Worm (Caenorhabditis elegans): ENCODE results near the gene str-89.

str-89 gene

DNA sequence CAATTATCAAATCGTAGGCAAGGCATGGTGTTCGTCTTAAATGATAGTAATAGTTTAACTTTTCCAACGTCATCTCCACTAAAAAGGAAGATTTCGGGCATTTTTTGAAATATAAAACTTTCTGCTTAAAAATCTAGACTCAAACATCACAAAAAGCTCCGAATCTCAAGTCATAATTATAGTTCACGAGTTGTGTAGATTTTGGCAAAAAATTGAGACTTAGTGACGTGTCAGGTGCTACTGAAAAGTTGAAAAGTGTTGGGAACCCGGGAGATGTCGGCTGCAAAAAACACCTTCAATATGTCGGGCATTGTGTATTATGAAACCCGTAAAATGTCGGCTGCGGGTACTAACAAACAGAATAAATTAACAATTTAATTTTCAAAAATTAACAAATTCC lies 27.2 kb downstream of the str-89 start, which contains the start of gene Y26G10.1:
Gene Y26G10.1, minus strand, starts transcription at position 101 of the 400 bp plus-strand sequence.
- TF ChIP-seq unc-86 (tag; optimal IDR thresholded peaks at IDR 0.05) (no peak), jun-1 (tag; optimal IDR thresholded peaks at IDR 0.05) (no peak), xbp-1 (tag; optimal IDR thresholded peaks at IDR 0.05) (no peak), fkh-10 (GFP tag; optimal IDR thresholded peaks at IDR 0.05) (no peak), nhr-237 (tag; optimal IDR thresholded peaks at IDR 0.05) (no peak), ceh-8 (GFP tag; optimal IDR thresholded peaks at IDR 0.05) (no peak), ceh-88 (GFP tag; IDR thresholded peaks at IDR 0.05) (no peak), nhr-85 (tag) (no peak), nhr-47 (tag; optimal IDR thresholded peaks at IDR 0.05) (no peak)

DNA sequence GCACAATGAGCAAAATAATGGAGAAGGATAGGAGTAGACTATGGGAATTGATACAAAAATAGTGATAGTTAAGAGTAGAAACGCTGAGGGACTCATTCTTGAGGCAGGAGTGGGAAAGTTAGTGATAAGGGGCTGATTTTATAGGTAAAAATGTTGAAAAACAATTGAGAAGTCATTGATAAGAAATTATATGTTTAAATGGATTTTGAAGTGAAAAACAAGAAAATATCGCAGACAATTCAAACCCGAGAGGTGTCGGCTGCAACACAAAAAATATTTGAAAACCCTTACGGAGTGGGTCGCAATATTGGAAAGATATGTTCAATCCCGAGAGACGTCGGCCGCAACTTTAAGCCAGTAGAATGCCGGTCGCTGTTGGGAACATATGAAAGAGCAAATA lies 28.1 kb downstream of the str-89 start, which contains the start of gene spp-29:
Gene spp-29, minus strand, starts transcription at position 101 of the 400 bp plus-strand sequence.
- no peak for TF ChIP-seq ces-1 (GFP tag; optimal IDR thresholded peaks at IDR 0.05)
- TF ChIP-seq C04F5.9 (tag; optimal IDR thresholded peaks at IDR 0.05): no peak
- TF ChIP-seq nhr-90 (tag; optimal IDR thresholded peaks at IDR 0.05; ENCODE audit: poor library complexity): no peak
- TF ChIP-seq C16A3.4 (tag; optimal IDR thresholded peaks at IDR 0.05): no peak
- TF ChIP-seq alr-1 (tag; optimal IDR thresholded peaks at IDR 0.05; ENCODE audit: borderline replicate concordance): no peak
- TF ChIP-seq mdl-1 (tag; optimal IDR thresholded peaks at IDR 0.05): no peak
- no peak for TF ChIP-seq snpc-4 (tag; optimal IDR thresholded peaks at IDR 0.05)
- TF ChIP-seq nhr-20 (tag; optimal IDR thresholded peaks at IDR 0.05): no peak
- TF ChIP-seq ceh-8 (GFP tag; optimal IDR thresholded peaks at IDR 0.05): no peak
- TF ChIP-seq C34B4.2 (tag; optimal IDR thresholded peaks at IDR 0.05): no peak
- no peak for TF ChIP-seq zip-4 (GFP tag; optimal IDR thresholded peaks at IDR 0.05)
- no peak for TF ChIP-seq ceh-63 (GFP tag; optimal IDR thresholded peaks at IDR 0.05)

DNA sequence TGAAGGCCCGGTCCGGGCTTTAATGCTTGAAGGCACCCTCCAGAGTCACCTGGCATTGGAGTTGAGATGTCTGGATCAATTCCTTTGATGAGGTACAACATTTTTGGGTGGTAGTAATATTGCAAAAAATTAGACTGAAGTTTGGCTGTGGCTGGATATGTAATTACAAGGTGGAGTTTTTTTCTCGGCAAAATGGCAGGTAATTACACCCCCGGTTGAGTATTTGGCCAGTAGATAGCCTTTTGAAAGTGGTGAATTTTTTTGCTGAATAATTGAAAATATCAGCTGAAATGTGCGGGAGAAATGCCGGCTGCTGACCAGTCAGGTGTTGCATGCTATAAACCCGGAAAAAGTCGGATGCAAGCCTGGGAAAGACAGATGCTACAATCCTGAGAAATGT lies 30.5 kb downstream of the str-89 start, which contains the start of gene Y26G10.4:
Gene Y26G10.4, minus strand, starts transcription at position 101 of the 400 bp plus-strand sequence.
- TF ChIP-seq pax-3 (tag; optimal IDR thresholded peaks at IDR 0.05) (no peak), pqm-1 (tag; optimal IDR thresholded peaks at IDR 0.05) (no peak), dpl-1 (GFP tag; optimal IDR thresholded peaks at IDR 0.05) (no peak), tlp-1 (tag; optimal IDR thresholded peaks at IDR 0.05) (no peak), aly-2 (tag; optimal IDR thresholded peaks at IDR 0.05) (no peak), hlh-4 (tag; optimal IDR thresholded peaks at IDR 0.05) (no peak), ama-1 (optimal IDR thresholded peaks at IDR 0.05) (no peak), skn-1 (tag; optimal IDR thresholded peaks at IDR 0.05) (no peak)

DNA sequence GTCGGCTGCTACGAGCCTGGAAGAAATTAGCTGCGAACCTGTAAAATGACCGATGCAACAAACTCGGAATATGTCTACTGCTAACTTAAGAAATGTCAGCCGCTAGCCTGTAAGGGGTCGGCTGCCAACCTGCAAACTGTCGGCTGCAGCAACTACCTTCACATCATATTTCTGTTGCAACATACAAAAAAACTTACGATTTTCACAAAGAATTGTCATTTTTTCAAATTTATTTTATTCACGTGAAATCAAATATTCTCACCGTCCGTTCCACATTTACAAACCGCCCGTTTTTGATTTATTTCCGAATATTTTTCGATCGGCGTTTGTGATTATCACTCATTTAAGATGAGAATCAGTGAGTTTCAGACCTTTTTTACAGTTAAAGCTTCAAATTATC lies 31.0 kb downstream of the str-89 start, which contains the start of gene Y26G10.6:
Gene Y26G10.6, plus strand, starts transcription at position 301 of the 400 bp plus-strand sequence.
- TF ChIP-seq lin-14 (GFP tag; optimal IDR thresholded peaks at IDR 0.05): no peak
- no peak for TF ChIP-seq grh-1 (GFP tag; IDR thresholded peaks at IDR 0.05)
- TF ChIP-seq sptf-1 (tag; optimal IDR thresholded peaks at IDR 0.05): no peak
- TF ChIP-seq C16A3.4 (tag; optimal IDR thresholded peaks at IDR 0.05): no peak

ce11 chrV:17700728-17701262 lies 32.2 kb downstream of the str-89 start, which contains the start of the genes Y26G10.5 and srh-32:
Gene Y26G10.5, minus strand, starts transcription at chrV:17700828.
Gene srh-32, plus strand, starts transcription at chrV:17701212.
- no peak for TF ChIP-seq nhr-76 (tag; optimal IDR thresholded peaks at IDR 0.05)
- no peak for TF ChIP-seq C34B4.2 (tag; optimal IDR thresholded peaks at IDR 0.05)
- no peak for TF ChIP-seq unc-62 (GFP tag; optimal IDR thresholded peaks at IDR 0.05)
- no peak for TF ChIP-seq aha-1 (tag; optimal IDR thresholded peaks at IDR 0.05)
- no peak for TF ChIP-seq fkh-4 (tag; optimal IDR thresholded peaks at IDR 0.05; ENCODE audit: borderline replicate concordance)
- no peak for TF ChIP-seq isw-1 (GFP tag; IDR thresholded peaks at IDR 0.05)
- TF ChIP-seq unc-98 (GFP tag; IDR thresholded peaks at IDR 0.05): no peak
- no peak for TF ChIP-seq fkh-10 (GFP tag; optimal IDR thresholded peaks at IDR 0.05)
- TF ChIP-seq mef-2 (tag; optimal IDR thresholded peaks at IDR 0.05): no peak
- no peak for TF ChIP-seq mdl-1 (tag; optimal IDR thresholded peaks at IDR 0.05)
- TF ChIP-seq ceh-63 (GFP tag; optimal IDR thresholded peaks at IDR 0.05): no peak
- TF ChIP-seq ets-5 (GFP tag; IDR thresholded peaks at IDR 0.05): no peak
- no peak for TF ChIP-seq nhr-85 (tag)
- TF ChIP-seq lin-39 (tag; optimal IDR thresholded peaks at IDR 0.05): no peak
- no peak for TF ChIP-seq pag-3 (tag; optimal IDR thresholded peaks at IDR 0.05; ENCODE audit: borderline replicate concordance, insufficient read depth)

All from whole organism, L1 larva.